Worm (Caenorhabditis elegans): Measurements from ENCODE around the gene str-2.

ce11 chrV:9843376-9843916, 19.4 kb upstream of the str-2 start, which contains the start of gene sru-8:
- no peak for TF ChIP-seq pha-4 (tag; optimal IDR thresholded peaks at IDR 0.05)
- TF ChIP-seq mls-2 (tag; optimal IDR thresholded peaks at IDR 0.05): no peak
- TF ChIP-seq elt-1 (tag; optimal IDR thresholded peaks at IDR 0.05; ENCODE audit: borderline replicate concordance, insufficient read depth): no peak
- no peak for TF ChIP-seq bed-3 (GFP tag; optimal IDR thresholded peaks at IDR 0.05)
- no peak for TF ChIP-seq sem-2 (GFP tag; optimal IDR thresholded peaks at IDR 0.05)
- no peak for TF ChIP-seq nhr-237 (tag; optimal IDR thresholded peaks at IDR 0.05)
- no peak for TF ChIP-seq lin-13 (tag; optimal IDR thresholded peaks at IDR 0.05)
- no peak for TF ChIP-seq nhr-76 (tag; optimal IDR thresholded peaks at IDR 0.05)
- TF ChIP-seq tbx-8 (GFP tag; optimal IDR thresholded peaks at IDR 0.05): no peak
- TF ChIP-seq unc-39 (tag; optimal IDR thresholded peaks at IDR 0.05): no peak
